In the genomic region with DNA sequence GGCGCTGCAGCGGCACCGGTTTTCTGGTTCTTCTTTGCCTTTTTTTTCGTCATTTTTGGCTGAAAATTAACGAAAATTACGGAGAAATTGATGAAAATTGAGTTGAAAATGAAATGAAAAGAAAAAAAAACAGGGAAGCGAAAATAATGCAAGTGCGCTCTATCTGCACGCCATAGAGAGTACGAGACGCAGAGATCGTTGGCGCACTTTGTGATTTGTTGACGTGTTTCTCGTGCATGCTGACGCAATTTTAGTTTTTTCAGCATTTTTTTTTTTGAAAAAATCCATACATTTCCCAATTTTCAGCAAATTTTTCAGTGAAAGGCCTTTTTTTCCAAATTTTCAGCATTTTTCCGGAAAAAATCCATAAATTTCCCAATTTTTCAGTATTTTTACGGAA, we compare ENCODE assay signal across 5 worm cellular contexts.
TF ChIP-seq lines count a peak whose summit lies in the region.

A gene (minus strand): TSS at position 66 of the 400 bp plus-strand sequence.

TF ChIP-seq in whole organism, L1 larva, 84 proteins besides CTCF, POLR2A, EP300 and RAD21 (continues in another document):
- peak; percentile 98 for TF ChIP-seq xbp-1 (tag; optimal IDR thresholded peaks at IDR 0.05; lab: Kevin White, UChicago)
- peak; percentile 97 for TF ChIP-seq grh-1 (GFP tag; IDR thresholded peaks at IDR 0.05; lab: Robert Waterston, UW)
- peak in 1 of 2 experiments; percentile 87 for TF ChIP-seq mdl-1 (tag; optimal IDR thresholded peaks at IDR 0.05; lab: Kevin White, UChicago)
- TF ChIP-seq dsc-1 (tag; optimal IDR thresholded peaks at IDR 0.05; lab: Kevin White, UChicago): peak; percentile 98
- TF ChIP-seq C16A3.4 (tag; optimal IDR thresholded peaks at IDR 0.05; lab: Kevin White, UChicago): peak; percentile 95
- peak; percentile 95 for TF ChIP-seq nhr-77 (tag; optimal IDR thresholded peaks at IDR 0.05; lab: Kevin White, UChicago)
- TF ChIP-seq lir-3 (tag; optimal IDR thresholded peaks at IDR 0.05; lab: Kevin White, UChicago; ENCODE audit: poor library complexity): no peak
- TF ChIP-seq efl-1 (optimal IDR thresholded peaks at IDR 0.05; lab: Kevin White, UChicago): peak; percentile 94 to 97
- peak; percentile 86 to 99 for TF ChIP-seq efl-1 (GFP tag; optimal IDR thresholded peaks at IDR 0.05 in 1 of 2; lab: Kevin White, UChicago)
- TF ChIP-seq rnt-1 (tag; optimal IDR thresholded peaks at IDR 0.05; lab: Kevin White, UChicago): no peak
- no peak for TF ChIP-seq ets-5 (GFP tag; IDR thresholded peaks at IDR 0.05; lab: Robert Waterston, UW)
- peak; percentile 97 for TF ChIP-seq lin-39 (tag; optimal IDR thresholded peaks at IDR 0.05; lab: Kevin White, UChicago)
- peak; percentile 97 for TF ChIP-seq lin-14 (GFP tag; optimal IDR thresholded peaks at IDR 0.05; lab: Kevin White, UChicago)
- peak; percentile 98 for TF ChIP-seq mep-1 (tag; optimal IDR thresholded peaks at IDR 0.05; lab: Kevin White, UChicago)
- TF ChIP-seq Y116A8C.19 (tag; optimal IDR thresholded peaks at IDR 0.05; lab: Kevin White, UChicago; ENCODE audit: borderline replicate concordance): no peak
- TF ChIP-seq elt-3 (tag; optimal IDR thresholded peaks at IDR 0.05; lab: Kevin White, UChicago): peak in 4 of 6 experiments; percentile 58 to 96 (median 88)

TF ChIP-seq in whole organism, L3 larva, 47 proteins besides CTCF, POLR2A, EP300 and RAD21 (continues in another document):
- TF ChIP-seq tbx-2 (tag; optimal IDR thresholded peaks at IDR 0.05; lab: Kevin White, UChicago) (peak; percentile 95), elt-1 (tag; optimal IDR thresholded peaks at IDR 0.05; lab: Kevin White, UChicago) (peak; percentile 53), hmg-11 (tag; optimal IDR thresholded peaks at IDR 0.05; lab: Kevin White, UChicago) (peak; percentile 87), ceh-28 (tag; optimal IDR thresholded peaks at IDR 0.05; lab: Kevin White, UChicago) (peak; percentile 94), fkh-10 (GFP tag; optimal IDR thresholded peaks at IDR 0.05; lab: Kevin White, UChicago) (peak; percentile 95), ztf-11 (tag; optimal IDR thresholded peaks at IDR 0.05; lab: Kevin White, UChicago) (no peak), nhr-28 (tag; optimal IDR thresholded peaks at IDR 0.05; lab: Kevin White, UChicago) (peak; percentile 50), ceh-82 (tag; optimal IDR thresholded peaks at IDR 0.05; lab: Kevin White, UChicago) (peak; percentile 84), eor-1 (tag; optimal IDR thresholded peaks at IDR 0.05; lab: Kevin White, UChicago) (peak in 1 of 2 experiments; percentile 77), daf-12 (tag; optimal IDR thresholded peaks at IDR 0.05; lab: Kevin White, UChicago) (peak; percentile 19), mdl-1 (tag; optimal IDR thresholded peaks at IDR 0.05; lab: Kevin White, UChicago) (no peak), elt-3 (tag; optimal IDR thresholded peaks at IDR 0.05; lab: Kevin White, UChicago) (no peak), fos-1 (tag; optimal IDR thresholded peaks at IDR 0.05; lab: Kevin White, UChicago) (no peak), sea-2 (GFP tag; optimal IDR thresholded peaks at IDR 0.05; lab: Kevin White, UChicago) (no peak), skn-1 (tag; optimal IDR thresholded peaks at IDR 0.05; lab: Kevin White, UChicago) (peak; percentile 92), zag-1 (tag; optimal IDR thresholded peaks at IDR 0.05; lab: Kevin White, UChicago) (peak; percentile 21), R02D3.7 (tag; optimal IDR thresholded peaks at IDR 0.05; lab: Kevin White, UChicago) (peak; percentile 87), unc-62 (GFP tag; optimal IDR thresholded peaks at IDR 0.05; lab: Kevin White, UChicago) (peak; percentile 34)

TF ChIP-seq in whole organism, early embryonic, 17 proteins besides CTCF, POLR2A, EP300 and RAD21:
- TF ChIP-seq hmbx-1 (tag; optimal IDR thresholded peaks at IDR 0.05; lab: Kevin White, UChicago) (no peak), pes-1 (GFP tag; IDR thresholded peaks at IDR 0.05; lab: Robert Waterston, UW) (peak; percentile 55; the same call in 1 of the 2 replicates), ceh-36 (tag; optimal IDR thresholded peaks at IDR 0.05; lab: Kevin White, UChicago) (no peak), ama-1 (optimal IDR thresholded peaks at IDR 0.05; lab: Kevin White, UChicago) (no peak), sea-1 (GFP tag; conservative IDR thresholded peaks at IDR 0.05; lab: Robert Waterston, UW) (0 out of 2 replicates have a peak, but pooled peaks have one; percentile 19), hmg-4 (GFP tag; optimal IDR thresholded peaks at IDR 0.05; lab: Kevin White, UChicago) (no peak), scrt-1 (GFP tag; IDR thresholded peaks at IDR 0.05; lab: Robert Waterston, UW) (0 out of 2 replicates have a peak, but pooled peaks have one; percentile 45), aly-1 (tag; optimal IDR thresholded peaks at IDR 0.05; lab: Kevin White, UChicago) (no peak), ceh-13 (GFP tag; optimal IDR thresholded peaks at IDR 0.05; lab: Kevin White, UChicago) (no peak), tra-4 (tag; optimal IDR thresholded peaks at IDR 0.05; lab: Kevin White, UChicago) (no peak), hnd-1 (tag; optimal IDR thresholded peaks at IDR 0.05; lab: Kevin White, UChicago) (no peak), F13C5.2 (tag; optimal IDR thresholded peaks at IDR 0.05; lab: Kevin White, UChicago) (peak; percentile 70)

TF ChIP-seq in whole organism, midembryonic, 9 proteins besides CTCF, POLR2A, EP300 and RAD21:
- peak; percentile 76; the same call in 1 of the 2 replicates for TF ChIP-seq ztf-23 (GFP tag; IDR thresholded peaks at IDR 0.05; lab: Robert Waterston, UW)
- peak; percentile 8; the same call in 1 of the 2 replicates for TF ChIP-seq ztf-29 (GFP tag; IDR thresholded peaks at IDR 0.05; lab: Robert Waterston, UW)
- peak; percentile 80 for TF ChIP-seq cog-1 (tag; optimal IDR thresholded peaks at IDR 0.05; lab: Kevin White, UChicago)
- no peak for TF ChIP-seq tab-1 (GFP tag; IDR thresholded peaks at IDR 0.05; lab: Robert Waterston, UW)
- TF ChIP-seq klf-2 (GFP tag; conservative IDR thresholded peaks at IDR 0.05; lab: Robert Waterston, UW): 0 out of 2 replicates have a peak, but pooled peaks have one; percentile 45
- TF ChIP-seq flt-1 (GFP tag; IDR thresholded peaks at IDR 0.05; lab: Robert Waterston, UW): peak; percentile 76
- 0 out of 2 replicates have a peak, but pooled peaks have one; percentile 37 for TF ChIP-seq T22C8.4 (GFP tag; IDR thresholded peaks at IDR 0.05; lab: Robert Waterston, UW)
- peak; percentile 25 for TF ChIP-seq med-1 (GFP tag; optimal IDR thresholded peaks at IDR 0.05; lab: Kevin White, UChicago; ENCODE audit: insufficient read depth)
- no peak for TF ChIP-seq ref-1 (GFP tag; conservative IDR thresholded peaks at IDR 0.05; lab: Robert Waterston, UW)

TF ChIP-seq in whole organism, young adult, 124 proteins besides CTCF, POLR2A, EP300 and RAD21 (continues in another document):
- TF ChIP-seq nhr-27 (tag; optimal IDR thresholded peaks at IDR 0.05; lab: Kevin White, UChicago) (no peak), atf-7 (tag; optimal IDR thresholded peaks at IDR 0.05; lab: Kevin White, UChicago) (peak; percentile 77), F55B11.4 (tag; optimal IDR thresholded peaks at IDR 0.05; lab: Kevin White, UChicago; ENCODE audit: borderline replicate concordance, insufficient read depth) (no peak), cebp-2 (GFP tag; IDR thresholded peaks at IDR 0.05; lab: Robert Waterston, UW) (peak; percentile 89; the same call in 1 of the 2 replicates), madf-10 (tag; optimal IDR thresholded peaks at IDR 0.05; lab: Kevin White, UChicago) (peak; percentile 79), bed-1 (GFP tag; IDR thresholded peaks at IDR 0.05; lab: Robert Waterston, UW) (0 out of 2 replicates have a peak, but pooled peaks have one; percentile 88), sdz-38 (tag; optimal IDR thresholded peaks at IDR 0.05; lab: Kevin White, UChicago) (no peak), nhr-120 (GFP tag; IDR thresholded peaks at IDR 0.05; lab: Robert Waterston, UW) (no peak), F33H1.4 (GFP tag; IDR thresholded peaks at IDR 0.05; lab: Robert Waterston, UW) (peak; percentile 77), ztf-3 (GFP tag; optimal IDR thresholded peaks at IDR 0.05; lab: Kevin White, UChicago) (peak; percentile 1), rcor-1 (GFP tag; IDR thresholded peaks at IDR 0.05; lab: Robert Waterston, UW) (peak; percentile 98), ceh-27 (GFP tag; optimal IDR thresholded peaks at IDR 0.05; lab: Kevin White, UChicago) (peak; percentile 83), tbp1 (GFP tag; optimal IDR thresholded peaks at IDR 0.05; lab: Kevin White, UChicago) (peak; percentile 79), C06A6.2 (GFP tag; conservative IDR thresholded peaks at IDR 0.05; lab: Robert Waterston, UW) (peak; percentile 94), cebp-1 (GFP tag; IDR thresholded peaks at IDR 0.05; lab: Robert Waterston, UW) (peak; percentile 24; the same call in 1 of the 2 replicates), cebp-1 (tag; optimal IDR thresholded peaks at IDR 0.05; lab: Kevin White, UChicago) (peak; percentile 92), Y53G8AR.9 (GFP tag; conservative IDR thresholded peaks at IDR 0.05; lab: Robert Waterston, UW) (peak; percentile 99), F57C9.4 (tag; optimal IDR thresholded peaks at IDR 0.05; lab: Kevin White, UChicago) (no peak), ztf-26 (tag; optimal IDR thresholded peaks at IDR 0.05; lab: Kevin White, UChicago) (peak; percentile 94), B0035.1 (tag; optimal IDR thresholded peaks at IDR 0.05; lab: Kevin White, UChicago) (peak; percentile 74), mcd-1 (GFP tag; IDR thresholded peaks at IDR 0.05; lab: Robert Waterston, UW) (peak; percentile 100), ama-1 (optimal IDR thresholded peaks at IDR 0.05; lab: Kevin White, UChicago) (no peak), ama-1 (GFP tag; optimal IDR thresholded peaks at IDR 0.05; lab: Kevin White, UChicago) (no peak), hmg-20 (GFP tag; IDR thresholded peaks at IDR 0.05; lab: Robert Waterston, UW) (peak; percentile 92), F57A8.1 (GFP tag; optimal IDR thresholded peaks at IDR 0.05; lab: Kevin White, UChicago) (no peak), ztf-6 (GFP tag; IDR thresholded peaks at IDR 0.05; lab: Robert Waterston, UW) (peak; percentile 58; the same call in 1 of the 2 replicates), nhr-90 (tag; optimal IDR thresholded peaks at IDR 0.05; lab: Kevin White, UChicago) (no peak), mes-4 (tag; optimal IDR thresholded peaks at IDR 0.05; lab: Kevin White, UChicago) (no peak), K11D2.4 (GFP tag; IDR thresholded peaks at IDR 0.05; lab: Robert Waterston, UW) (peak; percentile 97), Y56A3A.18 (GFP tag; IDR thresholded peaks at IDR 0.05; lab: Robert Waterston, UW) (peak; percentile 82), C17E4.6 (GFP tag; IDR thresholded peaks at IDR 0.05; lab: Robert Waterston, UW) (peak; percentile 82), F22D6.2 (tag; optimal IDR thresholded peaks at IDR 0.05; lab: Kevin White, UChicago) (peak; percentile 83), tbx-9 (tag; optimal IDR thresholded peaks at IDR 0.05; lab: Kevin White, UChicago; ENCODE audit: borderline replicate concordance) (no peak), ztf-28 (GFP tag; IDR thresholded peaks at IDR 0.05; lab: Robert Waterston, UW) (peak; percentile 90), ceh-79 (tag; optimal IDR thresholded peaks at IDR 0.05; lab: Kevin White, UChicago) (no peak)
